Worm (Caenorhabditis elegans): Measurements from ENCODE around the gene W06H8.2.

Gene W06H8.2

ce11 chrV:6222779-6223276 lies 16.3 kb downstream of the W06H8.2 start:
- TF ChIP-seq ceh-9 (tag; optimal IDR thresholded peaks at IDR 0.05) (no peak), nhr-23 (tag; optimal IDR thresholded peaks at IDR 0.05) (peak; percentile 14), aly-2 (tag; optimal IDR thresholded peaks at IDR 0.05) (peak; percentile 27), ZK546.5 (tag; optimal IDR thresholded peaks at IDR 0.05) (no peak), fkh-10 (GFP tag; optimal IDR thresholded peaks at IDR 0.05) (no peak), pqm-1 (tag; optimal IDR thresholded peaks at IDR 0.05) (no peak), nhr-28 (tag; optimal IDR thresholded peaks at IDR 0.05) (no peak), jun-1 (tag; optimal IDR thresholded peaks at IDR 0.05) (peak; percentile 6), nhr-43 (tag; optimal IDR thresholded peaks at IDR 0.05; ENCODE audit: poor library complexity, severe bottlenecking) (peak; percentile 71), elt-2 (tag; optimal IDR thresholded peaks at IDR 0.05) (peak; percentile 38), hmg-11 (tag; optimal IDR thresholded peaks at IDR 0.05) (peak; percentile 8), ztf-4 (tag; optimal IDR thresholded peaks at IDR 0.05) (no peak), ama-1 (optimal IDR thresholded peaks at IDR 0.05) (peak; percentile 40), elt-3 (tag; optimal IDR thresholded peaks at IDR 0.05) (peak in 1 of 3 experiments; percentile 15), nfya-1 (tag; optimal IDR thresholded peaks at IDR 0.05; ENCODE audit: insufficient read depth) (no peak)

ce11 chrV:6223315-6224018 lies 16.9 kb downstream of the W06H8.2 start:
- no peak for TF ChIP-seq nhr-77 (tag; optimal IDR thresholded peaks at IDR 0.05)
- no peak for TF ChIP-seq nhr-67 (tag; optimal IDR thresholded peaks at IDR 0.05)
- TF ChIP-seq lin-39 (tag; optimal IDR thresholded peaks at IDR 0.05): no peak
- peak; percentile 77 for TF ChIP-seq nhr-43 (tag; optimal IDR thresholded peaks at IDR 0.05; ENCODE audit: poor library complexity, severe bottlenecking)
- no peak for TF ChIP-seq unc-62 (GFP tag; optimal IDR thresholded peaks at IDR 0.05)
- TF ChIP-seq ztf-4 (tag; optimal IDR thresholded peaks at IDR 0.05): peak; percentile 66
- no peak for TF ChIP-seq ceh-28 (tag; optimal IDR thresholded peaks at IDR 0.05)
- no peak for TF ChIP-seq nhr-28 (tag; optimal IDR thresholded peaks at IDR 0.05)
- TF ChIP-seq mdl-1 (tag; optimal IDR thresholded peaks at IDR 0.05): no peak

- no peak for TF ChIP-seq lsy-12 (tag; optimal IDR thresholded peaks at IDR 0.05)
- TF ChIP-seq ZK546.5 (tag; optimal IDR thresholded peaks at IDR 0.05): no peak
- peak; percentile 79 for TF ChIP-seq ama-1 (optimal IDR thresholded peaks at IDR 0.05)
- no peak for TF ChIP-seq elt-1 (tag; optimal IDR thresholded peaks at IDR 0.05)
- no peak for TF ChIP-seq hmg-11 (tag; optimal IDR thresholded peaks at IDR 0.05)
- TF ChIP-seq ceh-82 (tag; optimal IDR thresholded peaks at IDR 0.05): no peak
- TF ChIP-seq nhr-12 (tag; optimal IDR thresholded peaks at IDR 0.05): no peak
- no peak for TF ChIP-seq snpc-4 (tag; optimal IDR thresholded peaks at IDR 0.05)
- TF ChIP-seq unc-39 (tag; optimal IDR thresholded peaks at IDR 0.05): no peak
These were observed 17.4 kb downstream of the W06H8.2 start for ce11 chrV:6224019-6224335.

- TF ChIP-seq R02D3.7 (tag; optimal IDR thresholded peaks at IDR 0.05) (peak; percentile 62), egl-27 (tag; optimal IDR thresholded peaks at IDR 0.05) (peak; percentile 95), mdl-1 (tag; optimal IDR thresholded peaks at IDR 0.05) (peak; percentile 93), fkh-2 (tag; optimal IDR thresholded peaks at IDR 0.05) (peak; percentile 78), nfya-1 (tag; optimal IDR thresholded peaks at IDR 0.05; ENCODE audit: insufficient read depth) (peak; percentile 97), nhr-28 (tag; optimal IDR thresholded peaks at IDR 0.05) (no peak), egl-5 (tag; optimal IDR thresholded peaks at IDR 0.05) (peak; percentile 98), hmg-11 (tag; optimal IDR thresholded peaks at IDR 0.05) (peak; percentile 87), mml-1 (tag; optimal IDR thresholded peaks at IDR 0.05) (no peak), nhr-12 (tag; optimal IDR thresholded peaks at IDR 0.05) (no peak), fos-1 (tag; optimal IDR thresholded peaks at IDR 0.05) (peak; percentile 5), unc-39 (tag; optimal IDR thresholded peaks at IDR 0.05) (peak; percentile 56), aly-2 (tag; optimal IDR thresholded peaks at IDR 0.05) (no peak), ceh-28 (tag; optimal IDR thresholded peaks at IDR 0.05) (peak; percentile 89), nhr-237 (tag; optimal IDR thresholded peaks at IDR 0.05) (no peak), ztf-4 (tag; optimal IDR thresholded peaks at IDR 0.05) (peak; percentile 91), jun-1 (tag; optimal IDR thresholded peaks at IDR 0.05) (peak; percentile 95), sea-2 (GFP tag; optimal IDR thresholded peaks at IDR 0.05) (peak; percentile 61), ztf-11 (tag; optimal IDR thresholded peaks at IDR 0.05) (no peak), ZK546.5 (tag; optimal IDR thresholded peaks at IDR 0.05) (no peak), elt-1 (tag; optimal IDR thresholded peaks at IDR 0.05) (peak; percentile 81), zag-1 (tag; optimal IDR thresholded peaks at IDR 0.05) (peak; percentile 69), nhr-23 (tag; optimal IDR thresholded peaks at IDR 0.05) (peak; percentile 94), ceh-16 (tag; optimal IDR thresholded peaks at IDR 0.05) (peak; percentile 51), snpc-4 (tag; optimal IDR thresholded peaks at IDR 0.05) (peak; percentile 73), skn-1 (tag; optimal IDR thresholded peaks at IDR 0.05) (peak; percentile 85), nhr-43 (tag; optimal IDR thresholded peaks at IDR 0.05; ENCODE audit: poor library complexity, severe bottlenecking) (peak; percentile 88), elt-2 (tag; optimal IDR thresholded peaks at IDR 0.05) (peak; percentile 91), pqm-1 (tag; optimal IDR thresholded peaks at IDR 0.05) (peak; percentile 69), ama-1 (optimal IDR thresholded peaks at IDR 0.05) (peak; percentile 98), nhr-76 (tag; optimal IDR thresholded peaks at IDR 0.05) (peak; percentile 68), nhr-11 (tag; optimal IDR thresholded peaks at IDR 0.05) (peak; percentile 90), daf-12 (tag; optimal IDR thresholded peaks at IDR 0.05) (no peak), lsy-12 (tag; optimal IDR thresholded peaks at IDR 0.05) (peak; percentile 93), lin-39 (tag; optimal IDR thresholded peaks at IDR 0.05) (peak; percentile 97), elt-3 (tag; optimal IDR thresholded peaks at IDR 0.05) (peak in 1 of 3 experiments; percentile 34)
These were observed 18.0 kb downstream of the W06H8.2 start for ce11 chrV:6224494-6224959.
